Fruit fly (Drosophila melanogaster) S2 (cell line): ENCODE data around the gene GstD10.
A peak's percentile ranks its signal among the peaks of the same experiment; 100 is the strongest.

ENCODE experiments used
- CG8478 ChIP-seq: fragments of >200 bp; optimal IDR thresholded peaks from 2 replicates; lab custom pipeline; 2018
- CTCF ChIP-seq, 2 experiments: fragments of >200 bp; optimal IDR thresholded peaks; 2 replicates each; lab custom pipeline; 2018

GstD10 gene

dm6 chr3R:12365264-12365840, at the start of gene GstD10:
Gene GstD10, minus strand, starts transcription at chr3R:12365735.
- TF ChIP-seq CG8478 (lab: Kevin White, UChicago) (no peak), CTCF (optimal IDR thresholded peaks at IDR 0.05; lab: Kevin White, UChicago) (no peak)

- TF ChIP-seq CG8478 (lab: Kevin White, UChicago): no peak
- TF ChIP-seq CTCF (optimal IDR thresholded peaks at IDR 0.05; lab: Kevin White, UChicago): peak in 1 of 2 experiments; percentile 30
Observed at dm6 chr3R:12413274-12413958, 47.9 kb upstream of the GstD10 start, which contains the start of the genes Dip-C and pps. Gene Dip-C, minus strand, starts transcription at chr3R:12413759. Gene pps, plus strand, starts transcription at chr3R:12413828.

DNA sequence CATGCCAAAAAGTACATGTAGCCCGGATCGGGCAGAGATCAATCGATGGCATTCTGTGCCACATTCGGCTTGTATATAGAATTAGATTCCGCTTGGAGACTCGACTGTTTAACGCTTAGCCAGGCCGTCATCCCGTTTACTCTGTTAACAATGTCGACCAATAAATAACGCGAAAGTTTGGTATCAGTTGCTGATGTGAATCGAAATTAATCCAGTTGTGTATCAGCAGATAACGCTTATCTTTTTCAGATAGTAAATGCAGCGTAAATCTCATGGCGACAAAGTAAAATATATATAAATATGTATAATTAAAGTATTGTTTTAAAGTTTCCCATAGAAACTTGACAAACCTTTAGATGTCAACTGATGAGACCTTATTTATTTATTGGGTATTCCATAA, 45.9 kb upstream of the GstD10 start:
- no peak for TF ChIP-seq CG8478 (lab: Kevin White, UChicago)
- TF ChIP-seq CTCF (optimal IDR thresholded peaks at IDR 0.05; lab: Kevin White, UChicago): no peak

- TF ChIP-seq CTCF (optimal IDR thresholded peaks at IDR 0.05; lab: Kevin White, UChicago): peak in 1 of 2 experiments; percentile 1
- no peak for TF ChIP-seq CG8478 (lab: Kevin White, UChicago)
Observed at dm6 chr3R:12408160-12408559, 42.6 kb upstream of the GstD10 start, which contains the start of gene CG5196. Gene CG5196, plus strand, starts transcription at chr3R:12408316.

- TF ChIP-seq CG8478 (lab: Kevin White, UChicago) (no peak), CTCF (optimal IDR thresholded peaks at IDR 0.05; lab: Kevin White, UChicago) (no peak)
Observed at dm6 chr3R:12406235-12407196, 41.0 kb upstream of the GstD10 start, which contains the start of gene CG5167. Gene CG5167, plus strand, starts transcription at chr3R:12406532.

DNA sequence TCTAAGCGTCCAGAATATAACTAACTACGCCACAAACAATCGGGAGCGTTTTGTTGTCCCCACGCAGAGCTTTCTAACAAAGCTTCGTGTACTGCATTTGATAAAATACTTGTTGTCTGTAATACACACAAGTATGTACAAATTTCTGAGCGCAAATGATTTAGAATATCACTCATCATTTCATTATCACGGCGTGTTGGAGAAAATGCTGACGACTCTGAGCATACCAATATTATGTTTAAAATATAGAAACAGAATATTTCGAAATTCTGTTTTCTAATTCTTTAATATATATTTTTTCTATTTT, 40.3 kb upstream of the GstD10 start, which contains the start of gene Cyp9f2:
TSS of gene Cyp9f2 (minus strand) at position 101 of the 307 bp plus-strand sequence.
- no peak for TF ChIP-seq CG8478 (lab: Kevin White, UChicago)
- no peak for TF ChIP-seq CTCF (optimal IDR thresholded peaks at IDR 0.05; lab: Kevin White, UChicago)

dm6 chr3R:12405134-12405533, 39.6 kb upstream of the GstD10 start:
- no peak for TF ChIP-seq CG8478 (lab: Kevin White, UChicago)
- no peak for TF ChIP-seq CTCF (optimal IDR thresholded peaks at IDR 0.05; lab: Kevin White, UChicago)

DNA sequence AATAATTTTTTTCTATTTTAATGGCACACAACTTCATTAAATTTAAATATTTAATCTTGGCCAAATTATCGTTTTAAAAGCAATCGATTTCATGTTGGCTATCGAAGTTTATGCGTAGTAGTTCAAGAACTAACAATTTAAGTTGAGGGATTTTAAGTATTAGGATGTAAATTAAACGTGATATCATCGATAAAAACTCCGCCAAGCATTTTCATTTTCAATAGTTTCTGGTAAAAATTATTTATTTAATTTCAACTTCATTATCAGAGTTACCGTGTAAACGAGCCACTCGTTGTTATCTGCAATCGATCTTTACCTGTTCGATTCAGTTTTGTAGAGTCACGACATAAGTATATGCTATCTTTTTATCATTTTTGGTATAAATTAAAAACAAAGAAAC, 37.4 kb upstream of the GstD10 start:
- TF ChIP-seq CG8478 (lab: Kevin White, UChicago): no peak
- TF ChIP-seq CTCF (optimal IDR thresholded peaks at IDR 0.05; lab: Kevin White, UChicago): no peak

- TF ChIP-seq CTCF (optimal IDR thresholded peaks at IDR 0.05; lab: Kevin White, UChicago): peak; percentile 6 to 13
- TF ChIP-seq CG8478 (lab: Kevin White, UChicago): no peak
Observed at dm6 chr3R:12401672-12402296, 36.2 kb upstream of the GstD10 start, which contains the start of gene DNAlig3. Gene DNAlig3, minus strand, starts transcription at chr3R:12401839.

DNA sequence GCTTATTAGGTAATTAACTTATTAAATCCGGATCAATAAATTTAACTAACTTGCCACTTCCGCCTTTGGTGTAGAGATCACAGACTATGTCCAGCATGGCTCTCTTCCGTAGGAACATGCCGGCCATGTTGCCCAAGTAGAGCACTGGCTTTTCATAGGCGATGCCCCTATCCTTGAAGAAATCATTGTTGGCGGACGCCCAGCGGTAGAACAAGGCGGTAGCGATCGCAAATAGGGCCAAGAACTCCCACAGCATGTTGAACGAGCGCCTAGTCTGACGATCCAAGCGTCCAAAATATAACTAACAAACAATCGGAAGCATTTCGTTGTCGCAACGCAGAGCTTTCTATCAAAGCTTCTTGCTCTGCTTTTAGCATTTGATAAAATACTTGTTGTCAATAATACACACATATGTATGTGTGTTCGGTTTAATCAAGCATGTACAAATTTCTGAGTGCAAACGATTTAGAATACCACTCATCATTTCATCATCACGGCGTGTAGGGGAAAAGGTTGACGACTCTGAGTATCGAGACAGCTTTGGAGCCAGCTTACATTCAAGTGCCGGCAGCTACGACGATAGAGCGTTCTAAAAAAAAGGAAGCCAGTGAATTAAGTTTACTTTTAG, 33.2 kb upstream of the GstD10 start, which contains the start of gene Cyp9f3:
TSS of gene Cyp9f3 (minus strand) at position 310 of the 628 bp plus-strand sequence.
- TF ChIP-seq CTCF (optimal IDR thresholded peaks at IDR 0.05; lab: Kevin White, UChicago) (no peak), CG8478 (lab: Kevin White, UChicago) (no peak)

DNA sequence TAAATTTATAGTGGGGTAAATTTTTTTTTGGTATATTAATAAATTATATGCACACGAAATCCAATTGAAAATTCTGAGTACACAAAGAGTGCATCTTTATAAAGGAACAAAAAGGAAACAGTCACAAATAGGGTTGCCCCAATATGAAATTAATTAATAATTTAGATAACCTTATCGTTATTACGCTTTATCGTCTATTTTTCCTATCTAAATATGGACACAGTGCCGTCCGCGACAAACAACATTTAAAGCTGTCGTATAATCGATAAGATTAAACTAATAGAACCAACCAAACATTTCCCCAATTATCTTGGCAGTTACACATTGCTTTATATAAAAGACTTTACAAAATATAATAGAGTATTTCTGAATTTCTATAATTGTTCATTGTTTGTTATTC, 32.5 kb upstream of the GstD10 start:
- TF ChIP-seq CG8478 (lab: Kevin White, UChicago) (no peak), CTCF (optimal IDR thresholded peaks at IDR 0.05; lab: Kevin White, UChicago) (no peak)

- TF ChIP-seq CG8478 (lab: Kevin White, UChicago) (no peak), CTCF (optimal IDR thresholded peaks at IDR 0.05; lab: Kevin White, UChicago) (no peak)
Observed at dm6 chr3R:12395880-12396279, 30.3 kb upstream of the GstD10 start, which contains the start of the genes CG10096 and CG10097. Gene CG10096, minus strand, starts transcription at chr3R:12395980. Gene CG10097, minus strand, starts transcription at chr3R:12395980.

DNA sequence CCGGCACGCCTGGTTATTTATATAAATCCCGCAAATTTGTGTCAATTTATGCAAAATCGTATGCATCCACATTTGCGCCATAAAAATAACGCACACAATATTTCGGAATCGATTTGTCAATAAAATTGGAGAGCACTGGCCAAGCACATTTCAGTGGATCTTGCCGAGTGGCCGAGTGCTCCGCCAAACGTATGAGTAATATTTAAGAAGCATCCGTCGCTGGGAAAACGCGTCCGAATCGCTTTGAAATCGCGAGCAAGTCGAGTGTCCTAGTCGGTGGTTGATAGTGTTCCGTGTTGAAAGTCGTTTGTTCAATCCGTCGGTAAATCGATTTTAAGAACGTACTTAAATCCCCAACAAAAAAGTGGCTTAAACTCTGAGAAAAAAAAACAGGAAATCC, 21.4 kb upstream of the GstD10 start, which contains the start of gene CG33098:
TSS of gene CG33098 (plus strand) at position 224 of the 400 bp plus-strand sequence.
- TF ChIP-seq CG8478 (lab: Kevin White, UChicago): no peak
- TF ChIP-seq CTCF (optimal IDR thresholded peaks at IDR 0.05; lab: Kevin White, UChicago): no peak
